Fruit fly (Drosophila melanogaster) whole organism, prepupa: Measurements from ENCODE around the gene Kul.
A peak's percentile ranks its signal among the peaks of the same experiment; 100 is the strongest.

Experiments used
- Blimp-1 ChIP-seq: fragments of 200-800 bp; sonication (Bioruptor generic); optimal IDR thresholded peaks from 3 replicates; lab custom pipeline; 2017; ENCODE audit warnings: missing biosample characterization, missing genetic modification characterization, mild to moderate bottlenecking, moderate library complexity, missing genetic modification reagents
- CG10669 ChIP-seq: fragments of 200-800 bp; sonication (Bioruptor generic); optimal IDR thresholded peaks from 3 replicates; lab custom pipeline; 2018; ENCODE audit warnings: missing biosample characterization, mild to moderate bottlenecking, missing genetic modification characterization, moderate library complexity
- CG11294 ChIP-seq: fragments of 200-800 bp; sonication (Bioruptor generic); IDR thresholded peaks from 2 replicates; pipeline ENCODE4 v1.3.6; 2022; ENCODE audit warnings: missing biosample characterization, missing genetic modification characterization
- CG11902 ChIP-seq: fragments of 200-800 bp; sonication (Bioruptor generic); optimal IDR thresholded peaks from 3 replicates; lab custom pipeline; 2016; ENCODE audit warnings: missing biosample characterization, missing genetic modification characterization
- CG15336 ChIP-seq: fragments of 200-800 bp; sonication (Bioruptor generic); IDR thresholded peaks from 2 replicates; pipeline ENCODE4 v1.3.6; 2022; ENCODE audit warnings: missing biosample characterization, missing genetic modification characterization
- CG1621 ChIP-seq: fragments of 200-800 bp; sonication (Bioruptor generic); optimal IDR thresholded peaks from 3 replicates; lab custom pipeline; 2018; ENCODE audit warnings: missing biosample characterization, mild to moderate bottlenecking, missing genetic modification characterization
- CG16779 ChIP-seq: fragments of 200-800 bp; sonication (Bioruptor generic); optimal IDR thresholded peaks from 3 replicates; lab custom pipeline; 2017; ENCODE audit warnings: missing biosample characterization, mild to moderate bottlenecking, missing genetic modification characterization
- CG3032 ChIP-seq: fragments of 200-800 bp; optimal IDR thresholded peaks from 2 replicates; lab custom pipeline; 2019; ENCODE audit warnings: missing biosample characterization, mild to moderate bottlenecking, missing genetic modification characterization, moderate library complexity
- CG31627 ChIP-seq: fragments of 200-800 bp; sonication (Bioruptor generic); optimal IDR thresholded peaks from 3 replicates; lab custom pipeline; 2016; ENCODE audit warnings: missing biosample characterization, missing genetic modification characterization
- CG34406 ChIP-seq: fragments of 200-800 bp; sonication (Bioruptor generic); optimal IDR thresholded peaks from 3 replicates; lab custom pipeline; 2016; ENCODE audit warnings: missing biosample characterization, missing genetic modification characterization
- CG3919 ChIP-seq: fragments of 200-800 bp; sonication (Bioruptor generic); optimal IDR thresholded peaks from 3 replicates; lab custom pipeline; 2016; ENCODE audit warnings: missing biosample characterization, missing genetic modification characterization
- CG6163 ChIP-seq: fragments of 200-800 bp; sonication (Bioruptor generic); IDR thresholded peaks from 3 replicates; pipeline ENCODE4 v1.3.6; 2022; ENCODE audit warnings: missing biosample characterization, missing genetic modification characterization
- CG6276 ChIP-seq: fragments of 200-800 bp; sonication (Bioruptor generic); optimal IDR thresholded peaks from 2 replicates; lab custom pipeline; 2017; ENCODE audit warnings: missing biosample characterization, mild to moderate bottlenecking, missing genetic modification characterization
- CG6808 ChIP-seq: fragments of 200-800 bp; sonication (Bioruptor generic); optimal IDR thresholded peaks from 3 replicates; lab custom pipeline; 2017; ENCODE audit warnings: missing biosample characterization, missing genetic modification characterization, mild to moderate bottlenecking, moderate library complexity, missing genetic modification reagents
- CG6854 ChIP-seq: fragments of 200-800 bp; sonication (Bioruptor generic); optimal IDR thresholded peaks from 2 replicates; lab custom pipeline; 2017; ENCODE audit warnings: missing biosample characterization, mild to moderate bottlenecking, missing genetic modification characterization
- CG8119 ChIP-seq: fragments of 200-800 bp; sonication (Bioruptor generic); IDR thresholded peaks from 3 replicates; pipeline ENCODE4 v1.3.6; 2022; ENCODE audit warnings: missing biosample characterization, missing genetic modification characterization
- CG8632 ChIP-seq: fragments of 200-800 bp; sonication (Bioruptor generic); optimal IDR thresholded peaks from 3 replicates; lab custom pipeline; 2016; ENCODE audit warnings: missing biosample characterization, missing genetic modification characterization
- Eip75B ChIP-seq: fragments of 200-800 bp; sonication (Bioruptor generic); optimal IDR thresholded peaks from 3 replicates; lab custom pipeline; 2016; ENCODE audit warnings: missing biosample characterization, missing genetic modification characterization
- Eip78C ChIP-seq: fragments of 200-800 bp; sonication (Bioruptor generic); peaks from one replicate; lab custom pipeline; 2016; ENCODE audit warnings: missing biosample characterization, missing genetic modification characterization
- Gug ChIP-seq: fragments of 200-800 bp; sonication (Bioruptor generic); IDR thresholded peaks from 2 replicates; pipeline ENCODE4 v1.3.6; 2022; ENCODE audit warnings: missing biosample characterization, missing genetic modification characterization
- Smox ChIP-seq: fragments of 200-800 bp; sonication (Bioruptor generic); optimal IDR thresholded peaks from 3 replicates; lab custom pipeline; 2016; ENCODE audit warnings: missing biosample characterization, missing genetic modification characterization
- Sox102F ChIP-seq: fragments of 200-800 bp; sonication (Bioruptor generic); optimal IDR thresholded peaks from 2 replicates; lab custom pipeline; 2016; ENCODE audit warnings: missing biosample characterization, mild to moderate bottlenecking, missing genetic modification characterization
- Sox15 ChIP-seq: fragments of 200-800 bp; sonication (Bioruptor generic); optimal IDR thresholded peaks from 3 replicates; lab custom pipeline; 2016; ENCODE audit warnings: missing biosample characterization, missing genetic modification characterization
- achi ChIP-seq: fragments of 200-800 bp; sonication (Bioruptor generic); optimal IDR thresholded peaks from 3 replicates; lab custom pipeline; 2016; ENCODE audit warnings: missing biosample characterization, missing genetic modification characterization
- cyc ChIP-seq: fragments of 200-800 bp; sonication (Bioruptor generic); optimal IDR thresholded peaks from 3 replicates; lab custom pipeline; 2016; ENCODE audit warnings: missing biosample characterization, missing genetic modification characterization
- dac ChIP-seq: fragments of 200-800 bp; sonication (Bioruptor generic); optimal IDR thresholded peaks from 2 replicates; lab custom pipeline; 2017; ENCODE audit warnings: missing biosample characterization, mild to moderate bottlenecking, missing genetic modification characterization
- dsx ChIP-seq: fragments of 200-800 bp; optimal IDR thresholded peaks from 3 replicates; lab custom pipeline; 2019; ENCODE audit warnings: missing biosample characterization, mild to moderate bottlenecking, missing genetic modification characterization, moderate library complexity; ENCODE audit not compliant: poor library complexity, severe bottlenecking
- eg ChIP-seq: fragments of 200-800 bp; sonication (Bioruptor generic); IDR thresholded peaks from 3 replicates; pipeline ENCODE4 v1.3.6; 2022; ENCODE audit warnings: missing biosample characterization, missing genetic modification characterization
- fd85E ChIP-seq: fragments of 200-800 bp; sonication (Bioruptor generic); optimal IDR thresholded peaks from 3 replicates; lab custom pipeline; 2016; ENCODE audit warnings: missing biosample characterization, missing genetic modification characterization
- fkh ChIP-seq: fragments of 200-800 bp; sonication (Bioruptor generic); optimal IDR thresholded peaks from 3 replicates; lab custom pipeline; 2017; ENCODE audit warnings: missing biosample characterization, mild to moderate bottlenecking, missing genetic modification characterization, moderate library complexity
- salr ChIP-seq, 2 experiments: fragments of 200-800 bp; sonication (Bioruptor generic); optimal IDR thresholded peaks; 3 replicates each; lab custom pipeline; 2016 to 2018; ENCODE audit warnings: missing biosample characterization in 2 of 2, missing genetic modification characterization in 2 of 2, mild to moderate bottlenecking in 1 of 2
- spab ChIP-seq: fragments of 200-800 bp; sonication (Bioruptor generic); optimal IDR thresholded peaks from 2 replicates; lab custom pipeline; 2017; ENCODE audit warnings: missing biosample characterization, mild to moderate bottlenecking, missing genetic modification characterization, missing genetic modification reagents
- svp ChIP-seq: fragments of 200-800 bp; sonication (Bioruptor generic); peaks from one replicate; lab custom pipeline; 2016; ENCODE audit warnings: missing biosample characterization, missing genetic modification characterization

Gene Kul

DNA sequence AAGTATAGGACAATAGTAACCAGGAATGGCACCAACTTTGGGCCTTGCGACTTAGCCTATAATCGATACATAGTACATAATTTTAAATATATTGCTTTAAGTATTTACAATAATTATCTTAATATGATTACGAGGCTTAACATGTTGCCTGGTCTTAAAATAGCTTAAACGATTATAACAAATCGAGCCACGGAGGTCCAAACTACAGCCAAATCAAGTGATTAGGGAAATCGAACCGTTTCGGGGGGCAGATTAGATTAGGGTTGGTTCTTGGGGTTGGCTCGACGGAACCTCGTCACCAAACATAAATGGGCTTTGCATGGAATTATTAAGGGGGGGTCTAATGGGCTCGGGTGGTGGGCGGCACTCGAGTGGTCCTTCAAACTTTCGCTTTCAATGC lies 44.4 kb upstream of the Kul start:
- no peak for TF ChIP-seq eg
- no peak for TF ChIP-seq achi (GFP tag; lab: Kevin White, UChicago)

DNA sequence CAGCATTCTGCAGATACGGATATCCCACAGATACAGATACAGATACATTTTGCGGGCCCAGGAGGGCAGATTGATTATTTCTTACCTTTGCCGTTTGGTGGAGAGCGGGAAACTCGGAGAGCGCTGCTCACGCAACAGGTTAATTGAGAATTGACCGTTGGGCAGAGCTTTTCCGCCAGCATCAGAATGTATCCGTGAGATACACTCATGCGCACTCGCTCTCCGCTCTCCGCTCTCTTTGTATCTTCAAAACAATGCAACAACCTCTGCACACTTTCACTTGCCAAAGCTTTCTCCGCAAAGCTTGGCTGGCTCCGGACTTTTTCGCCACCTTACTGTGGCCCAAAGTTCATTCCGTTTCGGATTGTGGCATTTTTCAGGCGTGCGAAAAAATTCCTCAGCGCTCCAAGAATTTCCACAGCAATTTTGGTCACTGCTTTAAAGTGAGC lies 43.5 kb upstream of the Kul start, which contains the start of the genes CG7582 and Gycalpha99B:
CG7582 (minus strand) TSS at position 127 of the 449 bp plus-strand sequence.
Gycalpha99B (plus strand) TSS at position 352 of the 449 bp plus-strand sequence.
- TF ChIP-seq CG11294 (no peak), CG6276 (peak; percentile 42), CG1621 (tag; lab: Kevin White, UChicago) (peak; percentile 45), Sox102F (GFP tag; lab: Kevin White, UChicago) (peak; percentile 51), CG8119 (GFP tag; lab: Robert Waterston, UW) (peak; percentile 63; the same call in 2 of the 3 replicates), Gug (GFP tag; lab: Robert Waterston, UW) (no peak), CG31627 (GFP tag; lab: Kevin White, UChicago) (no peak), CG6163 (peak; percentile 24; the same call in 1 of the 3 replicates), svp (GFP tag; lab: Kevin White, UChicago) (peak; percentile 90), CG6808 (GFP tag; lab: Kevin White, UChicago) (peak; percentile 19), CG15336 (peak; percentile 73), eg (peak; percentile 14; the same call in 1 of the 3 replicates), CG6854 (GFP tag; lab: Kevin White, UChicago) (peak; percentile 72), dsx (GFP tag; lab: Kevin White, UChicago) (peak; percentile 6), salr (GFP tag; optimal IDR thresholded peaks at IDR 0.05; lab: Kevin White, UChicago) (no peak), CG3919 (peak; percentile 28), Eip78C (peak; percentile 55), CG3032 (tag; lab: Kevin White, UChicago) (no peak), Blimp-1 (peak; percentile 99), CG16779 (tag; lab: Kevin White, UChicago) (peak; percentile 23), fd85E (peak; percentile 5)

DNA sequence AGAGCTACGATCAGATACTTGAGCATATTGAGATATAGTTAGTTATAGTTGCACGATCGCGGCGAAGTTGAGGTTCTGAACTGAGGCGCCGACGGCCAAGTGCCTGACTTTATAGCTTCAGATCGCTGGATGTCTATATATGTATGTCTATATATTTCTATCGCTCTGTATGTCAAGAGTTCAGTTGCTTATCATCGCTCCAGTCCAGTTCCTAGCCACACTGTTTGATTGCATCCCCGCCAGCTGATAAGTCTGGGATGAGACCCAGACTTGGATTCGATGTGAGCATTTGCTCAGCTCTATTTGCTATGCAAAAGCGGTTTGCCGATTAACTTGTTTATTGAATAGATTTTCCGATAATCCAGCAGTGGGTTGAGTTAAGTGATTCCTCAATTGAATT lies 38.9 kb upstream of the Kul start:
- no peak for TF ChIP-seq CG3032 (tag; lab: Kevin White, UChicago)
- TF ChIP-seq fd85E, result no peak
- no peak for TF ChIP-seq Sox15 (GFP tag; lab: Kevin White, UChicago)
- TF ChIP-seq CG6808 (GFP tag; lab: Kevin White, UChicago), result no peak
- TF ChIP-seq fkh (GFP tag; lab: Kevin White, UChicago), result no peak
- no peak for TF ChIP-seq CG3919
- TF ChIP-seq svp (GFP tag; lab: Kevin White, UChicago), result peak; percentile 96
- peak; percentile 60 for TF ChIP-seq Eip78C
- TF ChIP-seq CG6163, result no peak

DNA sequence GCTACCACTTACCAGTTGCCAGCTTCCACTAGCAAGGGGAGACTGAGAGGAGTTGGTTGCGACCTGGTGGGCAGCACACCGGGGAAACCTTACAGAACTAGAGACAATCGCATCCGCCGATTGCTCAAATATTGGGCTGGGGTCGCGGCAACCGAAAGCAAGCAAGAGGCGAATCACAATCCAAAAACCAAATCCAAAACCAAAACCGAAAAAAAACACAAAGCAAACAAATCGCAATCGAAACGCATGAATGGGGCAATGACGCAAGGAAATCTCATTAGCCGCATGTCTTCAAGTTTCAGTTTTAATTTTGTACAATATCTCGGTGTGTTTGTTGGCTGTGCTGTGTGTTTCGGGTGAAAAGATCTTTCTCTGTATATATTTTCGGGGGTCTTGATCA lies 36.4 kb upstream of the Kul start, which contains the start of gene Obp99c:
Obp99c (minus strand) TSS at position 101 of the 400 bp plus-strand sequence.
- TF ChIP-seq cyc (GFP tag; lab: Kevin White, UChicago) (no peak), fd85E (no peak), CG15336 (no peak), Smox (GFP tag; lab: Kevin White, UChicago) (no peak), Eip78C (no peak), CG8119 (GFP tag; lab: Robert Waterston, UW) (no peak), CG6854 (GFP tag; lab: Kevin White, UChicago) (no peak), Blimp-1 (no peak), CG1621 (tag; lab: Kevin White, UChicago) (no peak), CG3032 (tag; lab: Kevin White, UChicago) (no peak), CG11902 (no peak), Eip75B (GFP tag; lab: Kevin White, UChicago) (no peak), dsx (GFP tag; lab: Kevin White, UChicago) (no peak), dac (GFP tag; lab: Kevin White, UChicago) (no peak), CG10669 (GFP tag; lab: Kevin White, UChicago) (no peak), spab (GFP tag; lab: Kevin White, UChicago) (no peak), CG34406 (GFP tag; lab: Kevin White, UChicago) (no peak), CG8632 (GFP tag; lab: Kevin White, UChicago) (no peak), CG3919 (no peak)
